Worm (Caenorhabditis elegans) whole organism, early embryonic: ENCODE measurements around the gene xdh-1.
"Not testable (repeated sequence)": the region's sequence is repeated elsewhere in the genome, so short reads cannot be mapped to it uniquely, and the experiment has no call there.

Experiments
- aly-1 ChIP-seq: sonication (generic microtip); optimal IDR thresholded peaks from 2 replicates; lab custom pipeline; 2016; ENCODE audit warnings: missing genetic modification characterization, missing compliant biosample characterization
- ama-1 ChIP-seq: fragments of 150-350 bp; optimal IDR thresholded peaks from 2 replicates; lab custom pipeline; 2014
- ceh-13 ChIP-seq: fragments of 200-800 bp; sonication (Bioruptor generic); optimal IDR thresholded peaks from 2 replicates; lab custom pipeline; 2018; ENCODE audit warnings: mild to moderate bottlenecking, missing genetic modification characterization, missing compliant biosample characterization
- ets-7 ChIP-seq: sonication (generic microtip); optimal IDR thresholded peaks from 2 replicates; lab custom pipeline; 2016; ENCODE audit warnings: missing genotype, missing genetic modification characterization, missing compliant biosample characterization
- hmbx-1 ChIP-seq: sonication (generic microtip); optimal IDR thresholded peaks from 2 replicates; lab custom pipeline; 2016; ENCODE audit warnings: mild to moderate bottlenecking, missing genetic modification characterization, missing compliant biosample characterization
- hmg-4 ChIP-seq: fragments of 200-800 bp; sonication (Bioruptor generic); optimal IDR thresholded peaks from 2 replicates; lab custom pipeline; 2018; ENCODE audit warnings: mild to moderate bottlenecking, missing genetic modification characterization, missing compliant biosample characterization

DNA sequence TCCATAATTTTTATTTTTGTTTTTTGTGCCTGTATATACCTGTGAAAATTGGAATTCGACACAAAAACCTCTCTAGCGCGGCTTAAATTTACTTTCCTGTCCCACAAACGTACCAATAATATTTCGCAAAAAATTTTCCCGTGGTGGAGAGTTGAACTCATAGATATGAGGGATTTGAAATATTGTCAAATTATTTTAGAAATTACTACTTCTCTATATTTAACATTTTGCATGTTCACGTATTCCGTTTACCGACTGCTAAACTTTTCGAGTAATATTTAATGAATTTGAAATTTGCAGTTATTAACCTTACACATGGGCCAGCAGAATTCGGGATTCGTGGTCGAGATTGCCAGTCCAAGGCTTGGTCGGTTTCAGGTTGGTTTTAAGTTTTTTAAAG lies 38.9 kb downstream of the xdh-1 start, which contains the start of gene Y67A10A.7:
- TF ChIP-seq hmg-4 (GFP tag; lab: Kevin White, UChicago); aly-1 (tag; lab: Kevin White, UChicago); hmbx-1; ets-7 (tag; lab: Kevin White, UChicago); ama-1; ceh-13 (GFP tag; lab: Kevin White, UChicago): not testable (repeated sequence)
